Worm (Caenorhabditis elegans): Measurements from ENCODE around the gene F35A5.5.

DNA sequence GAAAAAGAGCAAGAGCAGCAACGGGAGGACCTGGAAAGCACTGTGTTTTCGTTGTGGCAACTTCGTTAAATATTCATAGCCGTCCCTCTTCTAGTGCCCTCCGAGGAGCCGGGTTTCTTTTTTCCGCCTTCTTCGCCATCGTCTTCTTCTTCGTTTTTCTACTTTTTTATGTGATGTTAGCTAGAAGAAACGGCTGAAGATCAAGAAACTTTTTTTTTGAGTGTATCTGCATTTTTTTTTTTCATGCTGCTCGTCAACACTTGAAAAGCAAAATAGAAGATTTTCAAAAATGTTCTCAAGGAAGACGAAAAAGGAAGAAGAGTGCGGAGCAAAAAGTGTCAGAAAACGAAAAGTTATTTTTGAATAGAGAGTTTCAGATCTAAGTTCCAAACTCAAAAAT is 31.8 kb upstream of the F35A5.5 start:
- TF ChIP-seq spr-1 (tag; optimal IDR thresholded peaks at IDR 0.05) (no peak), dve-1 (tag; optimal IDR thresholded peaks at IDR 0.05; ENCODE audit: insufficient read depth) (no peak), unc-62 (GFP tag; optimal IDR thresholded peaks at IDR 0.05 in 1 of 2) (no peak), unc-62 (tag; optimal IDR thresholded peaks at IDR 0.05) (no peak), nhr-77 (tag; optimal IDR thresholded peaks at IDR 0.05) (no peak), spr-3 (GFP tag; optimal IDR thresholded peaks at IDR 0.05) (no peak), nhr-6 (tag; optimal IDR thresholded peaks at IDR 0.05) (no peak), snpc-4 (tag; optimal IDR thresholded peaks at IDR 0.05) (no peak), Y105C5A.15 (GFP tag; IDR thresholded peaks at IDR 0.05) (no peak), hlh-30 (tag; optimal IDR thresholded peaks at IDR 0.05; ENCODE audit: insufficient read depth) (no peak), fos-1 (tag; optimal IDR thresholded peaks at IDR 0.05) (no peak), jun-1 (tag; optimal IDR thresholded peaks at IDR 0.05) (no peak), mep-1 (tag; optimal IDR thresholded peaks at IDR 0.05) (no peak), zfp-2 (tag; optimal IDR thresholded peaks at IDR 0.05) (no peak)
